Worm (Caenorhabditis elegans) whole organism, late embryonic: ENCODE measurements around the gene C46G7.2.

Experiments
- K09A11.1 ChIP-seq: sonication (generic microtip); optimal IDR thresholded peaks from 2 replicates; lab custom pipeline; 2017; ENCODE audit warnings: antibody characterized with exemption, mild to moderate bottlenecking, missing genetic modification characterization, missing compliant biosample characterization; ENCODE audit not compliant: insufficient read depth
- ahr-1 ChIP-seq: sonication (generic microtip); optimal IDR thresholded peaks from 2 replicates; lab custom pipeline; 2016; ENCODE audit warnings: missing genetic modification characterization, missing compliant biosample characterization
- ceh-19 ChIP-seq: fragments of 200-800 bp; sonication (Bioruptor generic); optimal IDR thresholded peaks from 2 replicates; lab custom pipeline; 2018; ENCODE audit warnings: mild to moderate bottlenecking, missing genetic modification characterization, missing compliant biosample characterization
- ceh-22 ChIP-seq: sonication (generic microtip); optimal IDR thresholded peaks from 2 replicates; lab custom pipeline; 2017; ENCODE audit warnings: missing biosample characterization, missing genetic modification characterization
- ceh-31 ChIP-seq: sonication (generic microtip); optimal IDR thresholded peaks from 2 replicates; lab custom pipeline; 2016; ENCODE audit warnings: missing genetic modification characterization, missing compliant biosample characterization
- mec-3 ChIP-seq: sonication (generic microtip); optimal IDR thresholded peaks from 2 replicates; lab custom pipeline; 2016; ENCODE audit warnings: borderline replicate concordance, missing genetic modification characterization, missing compliant biosample characterization
- pha-4 ChIP-seq: fragments of 150-350 bp; optimal IDR thresholded peaks from 2 replicates; lab custom pipeline; 2018; ENCODE audit warnings: missing biosample characterization, missing genetic modification reagents, missing genetic modification characterization
- pros-1 ChIP-seq: fragments of 150-350 bp; optimal IDR thresholded peaks from 2 replicates; lab custom pipeline; 2014; ENCODE audit warnings: missing biosample characterization, missing genetic modification reagents, missing genetic modification characterization
- syd-9 ChIP-seq: sonication (generic microtip); optimal IDR thresholded peaks from 2 replicates; lab custom pipeline; 2016; ENCODE audit warnings: mild to moderate bottlenecking, missing genetic modification characterization, moderate library complexity, missing compliant biosample characterization

DNA sequence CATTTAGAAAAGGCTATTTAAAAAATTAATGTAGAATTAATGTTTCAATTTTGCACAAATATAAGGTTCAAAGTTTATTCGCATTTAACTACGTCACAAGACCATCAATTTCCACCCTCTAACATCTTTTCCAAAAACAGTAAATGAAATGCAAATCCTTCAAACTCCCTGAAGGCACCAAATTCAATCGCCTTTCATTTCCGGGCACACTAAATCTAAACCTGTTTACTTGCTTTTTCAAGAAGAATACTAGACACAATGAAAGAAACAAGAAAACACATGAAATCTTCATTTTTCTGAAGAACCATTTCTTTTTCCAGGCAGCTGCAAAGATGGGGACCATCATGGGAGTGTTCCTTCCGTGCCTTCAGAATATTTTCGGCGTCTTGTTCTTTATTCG, 50.2 kb downstream of the C46G7.2 start:
- no peak for TF ChIP-seq pros-1 (tag; lab: Kevin White, UChicago)
- TF ChIP-seq ceh-19 (GFP tag; lab: Kevin White, UChicago) = no peak
- TF ChIP-seq mec-3 (tag; lab: Kevin White, UChicago) = no peak
- TF ChIP-seq syd-9 (tag; lab: Kevin White, UChicago) = no peak
- no peak for TF ChIP-seq ceh-22 (tag; lab: Kevin White, UChicago)
- no peak for TF ChIP-seq ceh-31 (tag; lab: Kevin White, UChicago)
- TF ChIP-seq pha-4 (tag; lab: Kevin White, UChicago) = no peak
- TF ChIP-seq ahr-1 (tag; lab: Kevin White, UChicago) = no peak
- no peak for TF ChIP-seq K09A11.1
